Fruit fly (Drosophila melanogaster): ENCODE data around the gene Ten-m.

The Ten-m gene

dm6 chr3L:22346566-22347146 lies 61.0 kb downstream of the Ten-m start:
- TF ChIP-seq CG8159 (tag; optimal IDR thresholded peaks at IDR 0.05) (peak; percentile 11), Ets98B (GFP tag; IDR thresholded peaks at IDR 0.05) (no peak)

- no peak for TF ChIP-seq CG10348 (GFP tag; IDR thresholded peaks at IDR 0.05)
- peak; percentile 7 for TF ChIP-seq CG14655 (GFP tag; optimal IDR thresholded peaks at IDR 0.05)
- TF ChIP-seq Pif1B (GFP tag; optimal IDR thresholded peaks at IDR 0.05) = no peak
- TF ChIP-seq EcR (GFP tag; optimal IDR thresholded peaks at IDR 0.05) = no peak
- TF ChIP-seq CG34367 (tag; optimal IDR thresholded peaks at IDR 0.05) = no peak
- TF ChIP-seq CG32121 (GFP tag; IDR thresholded peaks at IDR 0.05) = no peak
- no peak for TF ChIP-seq Ets98B (GFP tag; IDR thresholded peaks at IDR 0.05)
- peak; percentile 57; the same call in 1 of the 3 replicates for TF ChIP-seq fd96Ca (GFP tag; IDR thresholded peaks at IDR 0.05)
- TF ChIP-seq CG13204 (GFP tag; optimal IDR thresholded peaks at IDR 0.05) = no peak
Observed at dm6 chr3L:22342565-22342964, 65.1 kb downstream of the Ten-m start.

- TF ChIP-seq CG10348 (GFP tag; IDR thresholded peaks at IDR 0.05) = no peak
- no peak for TF ChIP-seq CG32121 (GFP tag; IDR thresholded peaks at IDR 0.05)
- TF ChIP-seq gl (tag; optimal IDR thresholded peaks at IDR 0.05) = no peak
- TF ChIP-seq EcR (GFP tag; optimal IDR thresholded peaks at IDR 0.05) = no peak
- TF ChIP-seq CG4496 (GFP tag; IDR thresholded peaks at IDR 0.05) = no peak
- no peak for TF ChIP-seq Ets98B (GFP tag; IDR thresholded peaks at IDR 0.05)
- no peak for TF ChIP-seq CG34367 (tag; optimal IDR thresholded peaks at IDR 0.05)
- no peak for TF ChIP-seq Snoo (tag; optimal IDR thresholded peaks at IDR 0.05)
- no peak for TF ChIP-seq CG12605 (GFP tag; IDR thresholded peaks at IDR 0.05)
- no peak for TF ChIP-seq CG9948 (tag; optimal IDR thresholded peaks at IDR 0.05)
- no peak for TF ChIP-seq CG17806 (tag; optimal IDR thresholded peaks at IDR 0.05)
- TF ChIP-seq CG13204 (GFP tag; optimal IDR thresholded peaks at IDR 0.05) = no peak
- no peak for TF ChIP-seq D1 (tag; optimal IDR thresholded peaks at IDR 0.05)
- no peak for TF ChIP-seq Pif1A (GFP tag; optimal IDR thresholded peaks at IDR 0.05)
Observed at dm6 chr3L:22337816-22338215, 69.8 kb downstream of the Ten-m start.

dm6 chr3L:22329478-22329877 lies 78.2 kb downstream of the Ten-m start, which contains the start of gene CG32450:
TSS of gene CG32450 (plus strand) at chr3L:22329778.
- TF ChIP-seq CG32121 (GFP tag; IDR thresholded peaks at IDR 0.05) = no peak
- TF ChIP-seq Snoo (tag; optimal IDR thresholded peaks at IDR 0.05) = no peak
- no peak for TF ChIP-seq D1 (tag; optimal IDR thresholded peaks at IDR 0.05)
- TF ChIP-seq CG15710 (tag; optimal IDR thresholded peaks at IDR 0.05) = no peak

dm6 chr3L:22316913-22317312 lies 90.8 kb downstream of the Ten-m start:
- TF ChIP-seq Ets98B (GFP tag; IDR thresholded peaks at IDR 0.05) (no peak), CG32121 (GFP tag; IDR thresholded peaks at IDR 0.05) (no peak), fd96Ca (GFP tag; IDR thresholded peaks at IDR 0.05) (no peak), D1 (tag; optimal IDR thresholded peaks at IDR 0.05) (no peak), CG8159 (tag; optimal IDR thresholded peaks at IDR 0.05) (no peak), CG15710 (tag; optimal IDR thresholded peaks at IDR 0.05) (no peak), Pif1A (GFP tag; optimal IDR thresholded peaks at IDR 0.05) (no peak), Pif1B (GFP tag; optimal IDR thresholded peaks at IDR 0.05) (no peak), CG12605 (GFP tag; IDR thresholded peaks at IDR 0.05) (no peak), CG14655 (GFP tag; optimal IDR thresholded peaks at IDR 0.05) (no peak), CG34367 (tag; optimal IDR thresholded peaks at IDR 0.05) (no peak), Snoo (tag; optimal IDR thresholded peaks at IDR 0.05) (no peak), CG8301 (tag; optimal IDR thresholded peaks at IDR 0.05) (no peak), CG10348 (GFP tag; IDR thresholded peaks at IDR 0.05) (no peak), gl (tag; optimal IDR thresholded peaks at IDR 0.05) (no peak), CG17806 (tag; optimal IDR thresholded peaks at IDR 0.05) (no peak), CG4496 (GFP tag; IDR thresholded peaks at IDR 0.05) (no peak), CG9948 (tag; optimal IDR thresholded peaks at IDR 0.05) (no peak), EcR (GFP tag; optimal IDR thresholded peaks at IDR 0.05) (no peak), CG13204 (GFP tag; optimal IDR thresholded peaks at IDR 0.05) (no peak)

dm6 chr3L:22287994-22288766 lies 119.5 kb downstream of the Ten-m start, which contains the start of the genes Hem and IleRS:
TSS of gene Hem (minus strand) at chr3L:22288195.
TSS of gene IleRS (plus strand) at chr3L:22288665.
- TF ChIP-seq CG17806 (tag; optimal IDR thresholded peaks at IDR 0.05) (peak; percentile 91), EcR (GFP tag; optimal IDR thresholded peaks at IDR 0.05) (no peak), CG32121 (GFP tag; IDR thresholded peaks at IDR 0.05) (peak; percentile 90), CG15710 (tag; optimal IDR thresholded peaks at IDR 0.05) (peak; percentile 89), CG13204 (GFP tag; optimal IDR thresholded peaks at IDR 0.05) (no peak), CG10348 (GFP tag; IDR thresholded peaks at IDR 0.05) (peak; percentile 17; the same call in 1 of the 2 replicates), CG34367 (tag; optimal IDR thresholded peaks at IDR 0.05) (peak; percentile 89), fd96Ca (GFP tag; IDR thresholded peaks at IDR 0.05) (peak; percentile 49; the same call in 2 of the 3 replicates), CG8301 (tag; optimal IDR thresholded peaks at IDR 0.05) (no peak), Pif1B (GFP tag; optimal IDR thresholded peaks at IDR 0.05) (no peak), Snoo (tag; optimal IDR thresholded peaks at IDR 0.05) (no peak), CG14655 (GFP tag; optimal IDR thresholded peaks at IDR 0.05) (no peak), CG4496 (GFP tag; IDR thresholded peaks at IDR 0.05) (peak; percentile 94), D1 (tag; optimal IDR thresholded peaks at IDR 0.05) (no peak), CG12605 (GFP tag; IDR thresholded peaks at IDR 0.05) (peak; percentile 88), CG8159 (tag; optimal IDR thresholded peaks at IDR 0.05) (peak; percentile 92), CG9948 (tag; optimal IDR thresholded peaks at IDR 0.05) (peak; percentile 91), Ets98B (GFP tag; IDR thresholded peaks at IDR 0.05) (peak; percentile 89), gl (tag; optimal IDR thresholded peaks at IDR 0.05) (peak; percentile 39), Pif1A (GFP tag; optimal IDR thresholded peaks at IDR 0.05) (no peak), rn (GFP tag; IDR thresholded peaks at IDR 0.05) (peak; percentile 83; the same call in 1 of the 2 replicates)
